Fruit fly (Drosophila melanogaster) whole organism, embryonic: ENCODE results near the gene CG3184.

Source experiments
- ATbp ChIP-seq: fragments of 200-800 bp; sonication (Bioruptor generic); optimal IDR thresholded peaks from 2 replicates; lab custom pipeline; 2017; ENCODE audit warnings: missing biosample characterization, mild to moderate bottlenecking, missing genetic modification characterization, missing genetic modification reagents
- Ada2b ChIP-seq: fragments of 200-800 bp; sonication (Bioruptor generic); IDR thresholded peaks from 2 replicates; pipeline ENCODE4 v1.3.6; 2022; ENCODE audit warnings: missing biosample characterization, missing genetic modification characterization
- Aef1 ChIP-seq: fragments of 200-800 bp; sonication (Bioruptor generic); IDR thresholded peaks from 3 replicates; pipeline ENCODE4 v1.3.6; 2022; ENCODE audit warnings: missing biosample characterization, missing genetic modification characterization
- Asciz ChIP-seq: fragments of 200-800 bp; sonication (Bioruptor generic); optimal IDR thresholded peaks from 2 replicates; lab custom pipeline; 2017; ENCODE audit warnings: missing biosample characterization, mild to moderate bottlenecking, missing genetic modification characterization, missing genetic modification reagents
- Atf-2 ChIP-seq: fragments of 200-800 bp; sonication (Bioruptor generic); optimal IDR thresholded peaks from 2 replicates; lab custom pipeline; 2016; ENCODE audit warnings: missing biosample characterization, missing genetic modification characterization
- Bteb2 ChIP-seq: fragments of 200-800 bp; sonication (Bioruptor generic); optimal IDR thresholded peaks from 2 replicates; lab custom pipeline; 2016; ENCODE audit warnings: missing biosample characterization, missing genetic modification characterization
- CG10565 ChIP-seq: fragments of 200-800 bp; sonication (Bioruptor generic); optimal IDR thresholded peaks from 3 replicates; lab custom pipeline; 2016; ENCODE audit warnings: missing biosample characterization, mild to moderate bottlenecking, missing genetic modification characterization
- CG11504 ChIP-seq: fragments of 200-800 bp; sonication (Bioruptor generic); optimal IDR thresholded peaks from 3 replicates; lab custom pipeline; 2019; ENCODE audit warnings: missing biosample characterization, mild to moderate bottlenecking, missing genetic modification characterization, moderate library complexity
- CG11723 ChIP-seq: fragments of 200-800 bp; sonication (Bioruptor generic); optimal IDR thresholded peaks from 2 replicates; lab custom pipeline; 2017; ENCODE audit warnings: missing biosample characterization, mild to moderate bottlenecking, missing genetic modification characterization
- CG12071 ChIP-seq: fragments of 200-800 bp; sonication (Bioruptor generic); optimal IDR thresholded peaks from 3 replicates; lab custom pipeline; 2018; ENCODE audit warnings: missing biosample characterization, mild to moderate bottlenecking, missing genetic modification characterization
- CG12236 ChIP-seq: fragments of 200-800 bp; sonication (Bioruptor generic); optimal IDR thresholded peaks from 2 replicates; lab custom pipeline; 2016; ENCODE audit warnings: missing biosample characterization, missing genetic modification characterization
- CG12299 ChIP-seq: fragments of 200-800 bp; sonication (Bioruptor generic); optimal IDR thresholded peaks from 2 replicates; lab custom pipeline; 2018; ENCODE audit warnings: missing biosample characterization, mild to moderate bottlenecking, missing genetic modification characterization
- CG13123 ChIP-seq: fragments of 200-800 bp; sonication (Bioruptor generic); optimal IDR thresholded peaks from 2 replicates; lab custom pipeline; 2016; ENCODE audit warnings: missing biosample characterization, missing genetic modification characterization
- CG14014 ChIP-seq: fragments of 200-800 bp; sonication (Bioruptor generic); IDR thresholded peaks from 2 replicates; pipeline ENCODE4 v1.3.6; 2022; ENCODE audit warnings: missing biosample characterization, missing genetic modification characterization
- CG15011 ChIP-seq: fragments of 200-800 bp; sonication (Bioruptor generic); optimal IDR thresholded peaks from 3 replicates; lab custom pipeline; 2018; ENCODE audit warnings: missing biosample characterization, mild to moderate bottlenecking, missing genetic modification characterization
- CG32532 ChIP-seq: fragments of 200-800 bp; sonication (Bioruptor generic); IDR thresholded peaks from 2 replicates; pipeline ENCODE4 v1.3.6; 2022; ENCODE audit warnings: missing biosample characterization, missing genetic modification characterization
- CG34224 ChIP-seq: fragments of 200-800 bp; sonication (Bioruptor generic); IDR thresholded peaks from 3 replicates; pipeline ENCODE4 v1.3.6; 2022; ENCODE audit warnings: missing biosample characterization, missing genetic modification characterization; ENCODE audit not compliant: partially characterized antibody
- CG34422 ChIP-seq: fragments of 200-800 bp; sonication (Bioruptor generic); IDR thresholded peaks from 3 replicates; pipeline ENCODE4 v1.3.6; 2022; ENCODE audit warnings: missing biosample characterization, missing genetic modification characterization
- CG4282 ChIP-seq: fragments of 200-800 bp; sonication (Bioruptor generic); optimal IDR thresholded peaks from 2 replicates; lab custom pipeline; 2016; ENCODE audit warnings: missing biosample characterization, missing genetic modification characterization
- CG5180 ChIP-seq: fragments of 200-800 bp; sonication (Bioruptor generic); optimal IDR thresholded peaks from 3 replicates; lab custom pipeline; 2017; ENCODE audit warnings: missing biosample characterization, missing genetic modification characterization, mild to moderate bottlenecking, moderate library complexity, missing genetic modification reagents
- CG6765 ChIP-seq: fragments of 200-800 bp; sonication (Bioruptor generic); optimal IDR thresholded peaks from 3 replicates; lab custom pipeline; 2017; ENCODE audit warnings: missing biosample characterization, mild to moderate bottlenecking, missing genetic modification characterization
- CG7963 ChIP-seq: fragments of 200-800 bp; sonication (Bioruptor generic); IDR thresholded peaks from 3 replicates; pipeline ENCODE4 v1.3.6; 2022; ENCODE audit warnings: missing biosample characterization, missing genetic modification characterization; ENCODE audit not compliant: partially characterized antibody
- CG8359 ChIP-seq: fragments of 200-800 bp; sonication (Bioruptor generic); optimal IDR thresholded peaks from 2 replicates; lab custom pipeline; 2017; ENCODE audit warnings: missing biosample characterization, mild to moderate bottlenecking, missing genetic modification characterization, borderline replicate concordance
- CG9437 ChIP-seq: fragments of 200-800 bp; sonication (Bioruptor generic); optimal IDR thresholded peaks from 2 replicates; lab custom pipeline; 2018; ENCODE audit warnings: missing biosample characterization, mild to moderate bottlenecking, missing genetic modification characterization
- Hand ChIP-seq: fragments of 200-800 bp; sonication (Bioruptor generic); optimal IDR thresholded peaks from 2 replicates; lab custom pipeline; 2017; ENCODE audit warnings: mild to moderate bottlenecking, missing biosample characterization, missing genetic modification reagents, missing genetic modification characterization
- Hey ChIP-seq: fragments of 200-800 bp; sonication (Bioruptor generic); optimal IDR thresholded peaks from 3 replicates; lab custom pipeline; 2018; ENCODE audit warnings: missing biosample characterization, mild to moderate bottlenecking, missing genetic modification characterization
- NC2α ChIP-seq: fragments of 200-800 bp; sonication (Bioruptor generic); optimal IDR thresholded peaks from 2 replicates; lab custom pipeline; 2016; ENCODE audit warnings: missing biosample characterization, missing genetic modification characterization
- Opbp ChIP-seq: fragments of 200-800 bp; sonication (Bioruptor generic); IDR thresholded peaks from 3 replicates; pipeline ENCODE4 v1.3.6; 2022; ENCODE audit warnings: missing biosample characterization, missing genetic modification characterization; ENCODE audit not compliant: partially characterized antibody
- Trl ChIP-seq, 3 experiments: fragments of >200 bp in 2 of 3; fragments of 200-800 bp in 1 of 3; sonication (Bioruptor generic) in 1 of 3; optimal IDR thresholded peaks; 2 replicates in 1 of 3; 3 replicates in 2 of 3; lab custom pipeline; 2016 to 2017; ENCODE audit warnings: missing biosample characterization in 1 of 3, missing genetic modification characterization in 1 of 3
- al ChIP-seq: fragments of 200-800 bp; sonication (Bioruptor generic); IDR thresholded peaks from 2 replicates; pipeline ENCODE4 v1.3.6; 2022; ENCODE audit warnings: missing biosample characterization, missing genetic modification characterization
- ap ChIP-seq: fragments of 200-800 bp; sonication (Bioruptor generic); IDR thresholded peaks from 2 replicates; pipeline ENCODE4 v1.3.6; 2022; ENCODE audit warnings: missing biosample characterization, missing genetic modification characterization
- chif ChIP-seq, 2 experiments: fragments of 200-800 bp; sonication (Bioruptor generic); optimal IDR thresholded peaks; 3 replicates each; lab custom pipeline; 2016; ENCODE audit warnings: missing biosample characterization in 2 of 2, missing genetic modification characterization in 2 of 2
- chm ChIP-seq: fragments of 200-800 bp; sonication (Bioruptor generic); IDR thresholded peaks from 2 replicates; pipeline ENCODE4 v1.3.6; 2022; ENCODE audit warnings: missing biosample characterization, missing genetic modification characterization
- crc ChIP-seq: fragments of 200-800 bp; sonication (Bioruptor generic); optimal IDR thresholded peaks from 2 replicates; lab custom pipeline; 2016; ENCODE audit warnings: missing biosample characterization, missing genetic modification characterization
- crp ChIP-seq, 2 experiments: fragments of 200-800 bp; sonication (Bioruptor generic); optimal IDR thresholded peaks; 2 replicates in 1 of 2; 3 replicates in 1 of 2; lab custom pipeline; 2017; ENCODE audit warnings: missing biosample characterization in 2 of 2, missing genetic modification characterization in 2 of 2, mild to moderate bottlenecking in 1 of 2, moderate library complexity in 1 of 2
- danr ChIP-seq: fragments of 200-800 bp; sonication (Bioruptor generic); IDR thresholded peaks from 2 replicates; pipeline ENCODE4 v1.3.6; 2022; ENCODE audit warnings: missing biosample characterization, missing genetic modification characterization
- ems ChIP-seq: fragments of 200-800 bp; sonication (Bioruptor generic); optimal IDR thresholded peaks from 3 replicates; lab custom pipeline; 2016; ENCODE audit warnings: missing biosample characterization, missing genetic modification characterization
- eyg ChIP-seq: fragments of 200-800 bp; sonication (Bioruptor generic); optimal IDR thresholded peaks from 3 replicates; lab custom pipeline; 2016; ENCODE audit warnings: missing biosample characterization, missing genetic modification characterization
- gro ChIP-seq: fragments of 200-800 bp; sonication (Bioruptor generic); optimal IDR thresholded peaks from 2 replicates; lab custom pipeline; 2016; ENCODE audit warnings: missing biosample characterization, missing genetic modification characterization
- gsb ChIP-seq: fragments of 200-800 bp; sonication (Bioruptor generic); IDR thresholded peaks from 2 replicates; pipeline ENCODE4 v1.3.6; 2022; ENCODE audit warnings: missing biosample characterization, missing genetic modification characterization
- inv ChIP-seq: fragments of 200-800 bp; sonication (Bioruptor generic); IDR thresholded peaks from 2 replicates; pipeline ENCODE4 v1.3.6; 2022; ENCODE audit warnings: missing biosample characterization, missing genetic modification characterization; ENCODE audit not compliant: partially characterized antibody
- kay ChIP-seq: fragments of 200-800 bp; sonication (Bioruptor generic); optimal IDR thresholded peaks from 2 replicates; lab custom pipeline; 2016; ENCODE audit warnings: missing biosample characterization, missing genetic modification characterization
- klu ChIP-seq: fragments of 200-800 bp; sonication (Bioruptor generic); IDR thresholded peaks from 2 replicates; pipeline ENCODE4 v1.3.6; 2022; ENCODE audit warnings: missing biosample characterization, missing genetic modification characterization
- knrl ChIP-seq: fragments of 200-800 bp; sonication (Bioruptor generic); IDR thresholded peaks from 3 replicates; pipeline ENCODE4 v1.3.6; 2022; ENCODE audit warnings: missing biosample characterization, missing genetic modification characterization; ENCODE audit not compliant: partially characterized antibody
- salm ChIP-seq: fragments of 200-800 bp; sonication (Bioruptor generic); optimal IDR thresholded peaks from 2 replicates; lab custom pipeline; 2018; ENCODE audit warnings: missing biosample characterization, mild to moderate bottlenecking, missing genetic modification characterization
- seq ChIP-seq: fragments of 200-800 bp; sonication (Bioruptor generic); IDR thresholded peaks from 2 replicates; pipeline ENCODE4 v1.3.6; 2022; ENCODE audit warnings: missing biosample characterization, missing genetic modification characterization
- trem ChIP-seq: fragments of 200-800 bp; optimal IDR thresholded peaks from 3 replicates; lab custom pipeline; 2019; ENCODE audit warnings: missing biosample characterization, mild to moderate bottlenecking, missing genetic modification characterization, moderate library complexity
- usp ChIP-seq: fragments of >200 bp; optimal IDR thresholded peaks from 2 replicates; lab custom pipeline; 2017; ENCODE audit warnings: missing biosample characterization, missing genetic modification characterization

Gene CG3184

DNA sequence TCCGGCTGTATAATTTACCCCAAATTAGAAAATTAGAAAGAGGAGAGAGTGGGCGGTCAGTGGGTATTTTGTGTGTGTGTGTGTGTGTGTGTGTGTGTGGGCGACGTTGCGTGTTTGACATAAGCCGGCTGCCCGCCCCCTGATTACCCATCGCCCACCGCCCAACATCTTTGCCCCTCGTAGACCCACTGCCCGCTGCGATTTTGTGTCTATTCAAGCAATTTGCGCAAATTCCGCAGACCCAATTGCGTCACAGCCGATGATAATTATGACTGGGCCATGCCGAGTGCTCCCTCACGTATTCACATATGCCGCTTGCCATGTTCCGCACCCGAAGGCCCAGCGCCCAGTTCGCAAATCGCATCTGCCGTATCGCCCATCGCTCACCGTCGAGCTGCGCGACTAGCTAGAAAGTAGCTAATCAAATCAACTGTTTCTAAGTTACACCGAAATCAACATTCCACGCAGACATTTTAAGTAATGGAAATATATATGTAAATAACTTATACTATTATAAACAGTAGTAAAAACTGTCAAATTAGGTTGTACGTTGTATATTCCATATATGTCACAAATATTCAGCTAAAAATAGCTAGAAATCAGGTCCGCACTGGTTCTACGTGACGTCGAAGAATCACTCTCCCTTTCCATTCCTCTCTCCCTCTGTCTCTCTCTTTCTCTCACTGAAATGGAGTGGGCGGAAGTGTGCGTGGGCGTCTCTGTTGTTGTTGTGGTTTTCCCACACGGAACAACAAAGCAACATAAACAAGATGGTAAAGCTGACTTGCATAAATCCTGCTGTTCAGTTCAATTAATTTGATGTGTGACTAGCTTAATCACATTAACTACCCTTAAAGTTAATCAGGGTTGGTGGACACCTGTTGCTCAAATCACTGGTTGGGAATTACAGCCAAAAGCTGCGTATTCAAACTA is 31.7 kb downstream of the CG3184 start (continued):
- TF ChIP-seq CG14014 (GFP tag; lab: Robert Waterston, UW): peak; percentile 45; the same call in 1 of the 2 replicates
- no peak for TF ChIP-seq gro (GFP tag; lab: Kevin White, UChicago)
- TF ChIP-seq ATbp: no peak
- no peak for TF ChIP-seq CG34224 (GFP tag; lab: Robert Waterston, UW)
- TF ChIP-seq gsb (GFP tag; lab: Robert Waterston, UW): no peak
- TF ChIP-seq CG11723 (GFP tag; lab: Kevin White, UChicago): no peak
- no peak for TF ChIP-seq Bteb2
- TF ChIP-seq CG34422 (GFP tag; lab: Robert Waterston, UW): no peak
- no peak for TF ChIP-seq NC2α (GFP tag; lab: Kevin White, UChicago)
- peak; percentile 45 for TF ChIP-seq klu (GFP tag; lab: Robert Waterston, UW)
- TF ChIP-seq trem: peak; percentile 46
- TF ChIP-seq CG15011 (GFP tag; lab: Kevin White, UChicago): peak; percentile 43
- peak; percentile 71 for TF ChIP-seq Hand (GFP tag; lab: Kevin White, UChicago)
- TF ChIP-seq Ada2b: peak; percentile 38; the same call in 1 of the 2 replicates
- TF ChIP-seq knrl (GFP tag; lab: Robert Waterston, UW): no peak
- TF ChIP-seq CG13123 (GFP tag; lab: Kevin White, UChicago): no peak
- TF ChIP-seq ems: no peak
- no peak for TF ChIP-seq Atf-2
- no peak for TF ChIP-seq ap (GFP tag; lab: Robert Waterston, UW)
- no peak for TF ChIP-seq crc (GFP tag; lab: Kevin White, UChicago)
- no peak for TF ChIP-seq CG12071 (GFP tag; lab: Kevin White, UChicago)
- TF ChIP-seq inv (GFP tag; lab: Robert Waterston, UW): no peak
- no peak; the same call in 1 of the 2 replicates for TF ChIP-seq CG32532 (GFP tag; lab: Robert Waterston, UW)
- peak; percentile 11 for TF ChIP-seq CG5180 (GFP tag; lab: Kevin White, UChicago)
- no peak for TF ChIP-seq CG12299 (tag; lab: Kevin White, UChicago)
- no peak for TF ChIP-seq CG4282 (GFP tag; lab: Kevin White, UChicago)
- no peak for TF ChIP-seq Hey (tag; lab: Kevin White, UChicago)
- peak; percentile 41 for TF ChIP-seq Asciz (GFP tag; lab: Kevin White, UChicago)
- TF ChIP-seq CG10565 (GFP tag; lab: Kevin White, UChicago): no peak
- no peak for TF ChIP-seq eyg (GFP tag; lab: Kevin White, UChicago)
- no peak for TF ChIP-seq Aef1 (GFP tag; lab: Robert Waterston, UW)
- no peak for TF ChIP-seq crp (GFP tag; optimal IDR thresholded peaks at IDR 0.05; lab: Kevin White, UChicago)
- peak; percentile 63 for TF ChIP-seq CG6765 (GFP tag; lab: Kevin White, UChicago)
- TF ChIP-seq seq (GFP tag; lab: Robert Waterston, UW): no peak
- TF ChIP-seq CG7963 (GFP tag; lab: Robert Waterston, UW): no peak
- TF ChIP-seq Trl (optimal IDR thresholded peaks at IDR 0.05; lab: Kevin White, UChicago): peak; percentile 58 to 75
- TF ChIP-seq Trl (GFP tag; optimal IDR thresholded peaks at IDR 0.05; lab: Kevin White, UChicago): no peak
- TF ChIP-seq CG12236 (GFP tag; lab: Kevin White, UChicago): no peak
- TF ChIP-seq CG11504: peak; percentile 61
- 0 out of 2 replicates have a peak, but pooled peaks have one; percentile 9 for TF ChIP-seq chm
- TF ChIP-seq kay (GFP tag; lab: Kevin White, UChicago): no peak
- TF ChIP-seq CG8359: no peak
- TF ChIP-seq CG9437 (GFP tag; lab: Kevin White, UChicago): peak; percentile 4
- no peak for TF ChIP-seq chif (GFP tag; optimal IDR thresholded peaks at IDR 0.05; lab: Kevin White, UChicago)
- TF ChIP-seq salm (tag; lab: Kevin White, UChicago): no peak
- TF ChIP-seq Opbp (GFP tag; lab: Robert Waterston, UW): no peak
- TF ChIP-seq danr (GFP tag; lab: Robert Waterston, UW): no peak
- no peak for TF ChIP-seq usp (GFP tag; lab: Kevin White, UChicago)
- TF ChIP-seq al (GFP tag; lab: Robert Waterston, UW): 0 out of 2 replicates have a peak, but pooled peaks have one; percentile 4
